Fruit fly (Drosophila melanogaster): Measurements from ENCODE around the gene CG11279.

Gene CG11279

dm6 chr3L:13049671-13050070 lies 2.9 kb downstream of the CG11279 start:
- TF ChIP-seq CG5204 (GFP tag; optimal IDR thresholded peaks at IDR 0.05): no peak
- no peak for TF ChIP-seq toe (GFP tag; optimal IDR thresholded peaks at IDR 0.05)
- no peak for TF ChIP-seq Hr96 (GFP tag; optimal IDR thresholded peaks at IDR 0.05)
- TF ChIP-seq Crg-1 (GFP tag; optimal IDR thresholded peaks at IDR 0.05): no peak
- TF ChIP-seq CG7101 (tag; optimal IDR thresholded peaks at IDR 0.05): no peak
- no peak for TF ChIP-seq tj (GFP tag; optimal IDR thresholded peaks at IDR 0.05)
- no peak for TF ChIP-seq Mnt (GFP tag; optimal IDR thresholded peaks at IDR 0.05)
- TF ChIP-seq CG1620 (GFP tag; optimal IDR thresholded peaks at IDR 0.05): no peak
- no peak for TF ChIP-seq CG7045 (GFP tag; optimal IDR thresholded peaks at IDR 0.05)
- TF ChIP-seq CG33017 (tag; optimal IDR thresholded peaks at IDR 0.05): no peak
- TF ChIP-seq CG11617 (GFP tag; optimal IDR thresholded peaks at IDR 0.05): no peak
- no peak for TF ChIP-seq CG14711 (tag; optimal IDR thresholded peaks at IDR 0.05)
- TF ChIP-seq cnc (optimal IDR thresholded peaks at IDR 0.05): no peak
- TF ChIP-seq Clk (GFP tag; optimal IDR thresholded peaks at IDR 0.05): no peak
- TF ChIP-seq pad (GFP tag; optimal IDR thresholded peaks at IDR 0.05): no peak
- no peak for TF ChIP-seq kay (GFP tag; ENCODE audit: borderline replicate concordance)

dm6 chr3L:13050675-13051202 lies 4.0 kb downstream of the CG11279 start:
- TF ChIP-seq tj (GFP tag; optimal IDR thresholded peaks at IDR 0.05) (no peak), cic (GFP tag; optimal IDR thresholded peaks at IDR 0.05) (no peak), ovo (GFP tag; optimal IDR thresholded peaks at IDR 0.05) (no peak), bab1 (GFP tag; optimal IDR thresholded peaks at IDR 0.05) (no peak), Hr96 (GFP tag; optimal IDR thresholded peaks at IDR 0.05) (no peak), CG14711 (tag; optimal IDR thresholded peaks at IDR 0.05) (no peak), Mnt (GFP tag; optimal IDR thresholded peaks at IDR 0.05) (no peak), CG1620 (GFP tag; optimal IDR thresholded peaks at IDR 0.05) (no peak), pad (GFP tag; optimal IDR thresholded peaks at IDR 0.05) (no peak), CG5204 (GFP tag; optimal IDR thresholded peaks at IDR 0.05) (no peak), Crg-1 (GFP tag; optimal IDR thresholded peaks at IDR 0.05) (no peak), CG12768 (GFP tag; optimal IDR thresholded peaks at IDR 0.05) (no peak), CG33017 (tag; optimal IDR thresholded peaks at IDR 0.05) (no peak), toe (GFP tag; optimal IDR thresholded peaks at IDR 0.05) (no peak)

- TF ChIP-seq pad (GFP tag; optimal IDR thresholded peaks at IDR 0.05) (no peak), CG5204 (GFP tag; optimal IDR thresholded peaks at IDR 0.05) (no peak), CG14711 (tag; optimal IDR thresholded peaks at IDR 0.05) (no peak), CG12768 (GFP tag; optimal IDR thresholded peaks at IDR 0.05) (no peak), CG33017 (tag; optimal IDR thresholded peaks at IDR 0.05) (no peak), Hr96 (GFP tag; optimal IDR thresholded peaks at IDR 0.05) (no peak), Crg-1 (GFP tag; optimal IDR thresholded peaks at IDR 0.05) (no peak), kay (GFP tag; ENCODE audit: borderline replicate concordance) (no peak), Clk (GFP tag; optimal IDR thresholded peaks at IDR 0.05) (no peak), CG11617 (GFP tag; optimal IDR thresholded peaks at IDR 0.05) (no peak), cic (GFP tag; optimal IDR thresholded peaks at IDR 0.05) (no peak), bab1 (GFP tag; optimal IDR thresholded peaks at IDR 0.05) (no peak), toe (GFP tag; optimal IDR thresholded peaks at IDR 0.05) (no peak), CG7045 (GFP tag; optimal IDR thresholded peaks at IDR 0.05) (no peak), ovo (GFP tag; optimal IDR thresholded peaks at IDR 0.05) (no peak), cnc (optimal IDR thresholded peaks at IDR 0.05) (no peak), Mnt (GFP tag; optimal IDR thresholded peaks at IDR 0.05) (no peak), CG1620 (GFP tag; optimal IDR thresholded peaks at IDR 0.05) (no peak), CG7101 (tag; optimal IDR thresholded peaks at IDR 0.05) (no peak)
Measured at dm6 chr3L:13058429-13058828, 11.7 kb downstream of the CG11279 start.

- TF ChIP-seq CG7045 (GFP tag; optimal IDR thresholded peaks at IDR 0.05): no peak
- no peak for TF ChIP-seq Crg-1 (GFP tag; optimal IDR thresholded peaks at IDR 0.05)
- TF ChIP-seq kay (GFP tag; ENCODE audit: borderline replicate concordance): no peak
- TF ChIP-seq pad (GFP tag; optimal IDR thresholded peaks at IDR 0.05): no peak
- no peak for TF ChIP-seq CG5204 (GFP tag; optimal IDR thresholded peaks at IDR 0.05)
- no peak for TF ChIP-seq cnc (optimal IDR thresholded peaks at IDR 0.05)
- TF ChIP-seq CG12768 (GFP tag; optimal IDR thresholded peaks at IDR 0.05): no peak
- TF ChIP-seq CG7101 (tag; optimal IDR thresholded peaks at IDR 0.05): no peak
- no peak for TF ChIP-seq CG1620 (GFP tag; optimal IDR thresholded peaks at IDR 0.05)
- TF ChIP-seq Hr96 (GFP tag; optimal IDR thresholded peaks at IDR 0.05): no peak
- no peak for TF ChIP-seq ovo (GFP tag; optimal IDR thresholded peaks at IDR 0.05)
- TF ChIP-seq cic (GFP tag; optimal IDR thresholded peaks at IDR 0.05): no peak
Measured at dm6 chr3L:13061322-13061809, 14.6 kb downstream of the CG11279 start, which contains the start of the genes CG14115 and CG34428. Gene CG14115, minus strand, starts transcription at chr3L:13061422. Gene CG34428, plus strand, starts transcription at chr3L:13061759.

- TF ChIP-seq pad (GFP tag; optimal IDR thresholded peaks at IDR 0.05) (no peak), ovo (GFP tag; optimal IDR thresholded peaks at IDR 0.05) (no peak), Hr96 (GFP tag; optimal IDR thresholded peaks at IDR 0.05) (no peak), CG1620 (GFP tag; optimal IDR thresholded peaks at IDR 0.05) (no peak), CG7045 (GFP tag; optimal IDR thresholded peaks at IDR 0.05) (no peak), CG33017 (tag; optimal IDR thresholded peaks at IDR 0.05) (no peak), CG14711 (tag; optimal IDR thresholded peaks at IDR 0.05) (no peak), Clk (GFP tag; optimal IDR thresholded peaks at IDR 0.05) (no peak), Crg-1 (GFP tag; optimal IDR thresholded peaks at IDR 0.05) (no peak), tj (GFP tag; optimal IDR thresholded peaks at IDR 0.05) (no peak), CG11617 (GFP tag; optimal IDR thresholded peaks at IDR 0.05) (no peak), kay (GFP tag; ENCODE audit: borderline replicate concordance) (no peak), toe (GFP tag; optimal IDR thresholded peaks at IDR 0.05) (no peak), CG5204 (GFP tag; optimal IDR thresholded peaks at IDR 0.05) (no peak), Mnt (GFP tag; optimal IDR thresholded peaks at IDR 0.05) (no peak), cnc (optimal IDR thresholded peaks at IDR 0.05) (no peak), CG12768 (GFP tag; optimal IDR thresholded peaks at IDR 0.05) (no peak)
Measured at dm6 chr3L:13062746-13063145, 16.0 kb downstream of the CG11279 start, which contains the start of gene CG34429. Gene CG34429, plus strand, starts transcription at chr3L:13063046.

- no peak for TF ChIP-seq pad (GFP tag; optimal IDR thresholded peaks at IDR 0.05)
- no peak for TF ChIP-seq CG7045 (GFP tag; optimal IDR thresholded peaks at IDR 0.05)
- no peak for TF ChIP-seq CG5204 (GFP tag; optimal IDR thresholded peaks at IDR 0.05)
- no peak for TF ChIP-seq Hr96 (GFP tag; optimal IDR thresholded peaks at IDR 0.05)
- no peak for TF ChIP-seq CG1620 (GFP tag; optimal IDR thresholded peaks at IDR 0.05)
- no peak for TF ChIP-seq cic (GFP tag; optimal IDR thresholded peaks at IDR 0.05)
- no peak for TF ChIP-seq CG11617 (GFP tag; optimal IDR thresholded peaks at IDR 0.05)
- no peak for TF ChIP-seq bab1 (GFP tag; optimal IDR thresholded peaks at IDR 0.05)
- TF ChIP-seq CG7101 (tag; optimal IDR thresholded peaks at IDR 0.05): no peak
- TF ChIP-seq Crg-1 (GFP tag; optimal IDR thresholded peaks at IDR 0.05): no peak
- TF ChIP-seq tj (GFP tag; optimal IDR thresholded peaks at IDR 0.05): no peak
- TF ChIP-seq toe (GFP tag; optimal IDR thresholded peaks at IDR 0.05): no peak
Measured at dm6 chr3L:13064346-13064745, 17.6 kb downstream of the CG11279 start.

Measured in whole organism, adult.